Fruit fly (Drosophila melanogaster): Measurements from ENCODE around the gene Rheb.
A peak's percentile ranks its signal among the peaks of the same experiment; 100 is the strongest.

Gene Rheb

DNA sequence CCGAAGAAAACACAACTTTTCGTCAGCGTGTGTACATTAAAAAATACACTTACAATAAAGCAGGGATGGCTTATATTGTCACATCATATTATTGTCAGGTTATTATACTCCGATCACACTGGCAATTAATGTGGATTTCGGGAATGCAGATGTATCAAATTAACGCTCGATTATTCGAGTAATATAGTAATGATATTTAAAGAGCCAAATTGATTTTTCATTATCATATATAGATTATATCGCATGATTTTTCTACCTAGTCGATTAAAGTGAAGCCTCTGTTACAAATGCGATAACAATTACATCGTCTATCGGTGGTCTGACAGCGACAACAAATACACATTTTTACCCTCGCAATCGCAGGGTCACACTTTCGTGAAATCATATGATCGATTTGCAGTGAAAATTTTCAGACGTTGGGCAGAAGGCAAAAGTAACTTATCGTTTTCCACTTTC is 22.7 kb downstream of the Rheb start, which contains the start of the genes noi and Vha26 (continued):
- TF ChIP-seq Sry-δ (GFP tag; optimal IDR thresholded peaks at IDR 0.05) (peak; percentile 74), NK7.1 (GFP tag; optimal IDR thresholded peaks at IDR 0.05) (no peak), fru (optimal IDR thresholded peaks at IDR 0.05) (no peak), CG8359 (GFP tag; optimal IDR thresholded peaks at IDR 0.05; ENCODE audit: borderline replicate concordance) (no peak), cad (GFP tag; optimal IDR thresholded peaks at IDR 0.05) (no peak), CG17328 (GFP tag; IDR thresholded peaks at IDR 0.05) (no peak), CG4328 (GFP tag; optimal IDR thresholded peaks at IDR 0.05) (no peak), CG9437 (GFP tag; optimal IDR thresholded peaks at IDR 0.05) (no peak), Mad (GFP tag; optimal IDR thresholded peaks at IDR 0.05) (peak; percentile 13), CG2129 (GFP tag; IDR thresholded peaks at IDR 0.05; ENCODE audit: partially characterized antibody) (peak; percentile 51), CG2120 (GFP tag; optimal IDR thresholded peaks at IDR 0.05) (peak; percentile 70), insv (GFP tag; optimal IDR thresholded peaks at IDR 0.05) (no peak), CG7786 (GFP tag; optimal IDR thresholded peaks at IDR 0.05) (no peak), CG10431 (GFP tag; optimal IDR thresholded peaks at IDR 0.05) (no peak), CG3838 (GFP tag; optimal IDR thresholded peaks at IDR 0.05) (no peak), CG10565 (GFP tag; optimal IDR thresholded peaks at IDR 0.05) (no peak), h (optimal IDR thresholded peaks at IDR 0.05) (no peak), CG7745 (tag; optimal IDR thresholded peaks at IDR 0.05) (no peak), ci (GFP tag; IDR thresholded peaks at IDR 0.05) (peak; percentile 23; the same call in 1 of the 3 replicates), MBD-R2 (GFP tag; IDR thresholded peaks at IDR 0.05) (peak; percentile 61), gcm2 (GFP tag; optimal IDR thresholded peaks at IDR 0.05) (no peak), kni (GFP tag; optimal IDR thresholded peaks at IDR 0.05) (no peak), Lhr (GFP tag; optimal IDR thresholded peaks at IDR 0.05) (peak; percentile 56), zfh2 (GFP tag; optimal IDR thresholded peaks at IDR 0.05) (peak; percentile 59), chn (GFP tag; optimal IDR thresholded peaks at IDR 0.05) (no peak), nom (GFP tag; optimal IDR thresholded peaks at IDR 0.05) (no peak), Atf-2 (GFP tag; optimal IDR thresholded peaks at IDR 0.05) (no peak), CG18619 (GFP tag; optimal IDR thresholded peaks at IDR 0.05) (peak; percentile 20), CG3065 (GFP tag; optimal IDR thresholded peaks at IDR 0.05) (no peak), ab (GFP tag; optimal IDR thresholded peaks at IDR 0.05) (no peak), CG32772 (GFP tag; IDR thresholded peaks at IDR 0.05) (no peak), Neu2 (GFP tag; optimal IDR thresholded peaks at IDR 0.05; ENCODE audit: borderline replicate concordance) (no peak), lov (optimal IDR thresholded peaks at IDR 0.05) (no peak), lov (GFP tag; IDR thresholded peaks at IDR 0.05) (no peak), CG4820 (GFP tag; optimal IDR thresholded peaks at IDR 0.05) (no peak), row (GFP tag; IDR thresholded peaks at IDR 0.05) (peak; percentile 91), sob (GFP tag; IDR thresholded peaks at IDR 0.05) (0 out of 2 replicates have a peak, but pooled peaks have one; percentile 43), CG17186 (GFP tag; optimal IDR thresholded peaks at IDR 0.05) (peak; percentile 78), CG10366 (GFP tag; IDR thresholded peaks at IDR 0.05) (no peak), Kr (GFP tag; optimal IDR thresholded peaks at IDR 0.05) (no peak), Trl (optimal IDR thresholded peaks at IDR 0.05) (no peak), Trl (GFP tag; optimal IDR thresholded peaks at IDR 0.05) (no peak), odd (GFP tag; optimal IDR thresholded peaks at IDR 0.05) (no peak), scrt (GFP tag; optimal IDR thresholded peaks at IDR 0.05) (no peak), aop (GFP tag; IDR thresholded peaks at IDR 0.05) (no peak), CG8281 (tag; optimal IDR thresholded peaks at IDR 0.05) (no peak), CG32767 (GFP tag; IDR thresholded peaks at IDR 0.05) (peak; percentile 40; the same call in 1 of the 2 replicates), GATAe (GFP tag; conservative IDR thresholded peaks at IDR 0.05) (no peak), crc (GFP tag; optimal IDR thresholded peaks at IDR 0.05) (no peak), tup (GFP tag; optimal IDR thresholded peaks at IDR 0.05) (no peak), br (optimal IDR thresholded peaks at IDR 0.05) (no peak), Mes4 (GFP tag; optimal IDR thresholded peaks at IDR 0.05) (peak; percentile 31), CG34422 (GFP tag; IDR thresholded peaks at IDR 0.05) (no peak), yki (optimal IDR thresholded peaks at IDR 0.05) (no peak)
